Fruit fly (Drosophila melanogaster): Measurements from ENCODE around the gene Gr10b.

The Gr10b gene

DNA sequence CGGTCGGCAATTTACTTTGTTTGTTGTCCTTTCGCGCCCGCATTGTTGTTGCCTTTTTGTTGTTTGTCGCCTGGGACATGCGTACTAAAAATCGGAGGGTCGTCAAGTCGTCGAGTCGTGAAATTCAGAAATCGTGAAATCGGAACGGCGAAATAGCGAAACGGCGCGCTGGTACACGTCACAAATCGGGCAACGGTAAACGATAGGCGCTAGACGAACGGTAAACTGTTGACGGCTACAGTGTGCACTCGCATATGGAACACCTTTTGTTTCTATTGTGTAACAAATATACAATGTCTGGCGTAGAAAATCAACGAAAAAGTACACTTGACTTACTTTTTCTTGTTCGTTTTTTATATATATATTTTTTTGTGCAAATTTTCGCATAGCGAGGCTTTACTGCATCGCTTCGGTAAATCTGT, 29.0 kb downstream of the Gr10b start (continued):
- TF ChIP-seq jigr1 (GFP tag; IDR thresholded peaks at IDR 0.05) (peak; percentile 46; the same call in 1 of the 3 replicates), sim (GFP tag; IDR thresholded peaks at IDR 0.05) (no peak), CG2129 (GFP tag; IDR thresholded peaks at IDR 0.05; ENCODE audit: partially characterized antibody) (no peak), kni (GFP tag; optimal IDR thresholded peaks at IDR 0.05) (no peak), caup (GFP tag; optimal IDR thresholded peaks at IDR 0.05; ENCODE audit: severe bottlenecking) (peak; percentile 78), corto (GFP tag; optimal IDR thresholded peaks at IDR 0.05) (no peak), CG9215 (GFP tag; IDR thresholded peaks at IDR 0.05) (peak; percentile 77), CG9437 (GFP tag; optimal IDR thresholded peaks at IDR 0.05) (no peak), CG6683 (GFP tag; optimal IDR thresholded peaks at IDR 0.05) (peak; percentile 42), CG4707 (GFP tag; optimal IDR thresholded peaks at IDR 0.05) (no peak), CG4730 (GFP tag; IDR thresholded peaks at IDR 0.05) (peak; percentile 63; the same call in 1 of the 2 replicates), gfzf (GFP tag; optimal IDR thresholded peaks at IDR 0.05) (no peak), CG17186 (GFP tag; optimal IDR thresholded peaks at IDR 0.05) (no peak), CG11696 (GFP tag; IDR thresholded peaks at IDR 0.05) (peak; percentile 34; the same call in 1 of the 2 replicates), CG3407 (GFP tag; optimal IDR thresholded peaks at IDR 0.05) (no peak), Adf1 (GFP tag; IDR thresholded peaks at IDR 0.05) (peak; percentile 41; the same call in 1 of the 2 replicates), Drgx (GFP tag; IDR thresholded peaks at IDR 0.05) (peak; percentile 66), CG10147 (GFP tag; optimal IDR thresholded peaks at IDR 0.05) (peak; percentile 68), stwl (tag; optimal IDR thresholded peaks at IDR 0.05) (no peak), CG33213 (GFP tag; optimal IDR thresholded peaks at IDR 0.05) (no peak), seq (GFP tag; IDR thresholded peaks at IDR 0.05) (peak; percentile 75), Sin3A (optimal IDR thresholded peaks at IDR 0.05) (no peak), ab (GFP tag; optimal IDR thresholded peaks at IDR 0.05) (no peak), CG12391 (tag; optimal IDR thresholded peaks at IDR 0.05) (peak; percentile 51), CG17612 (GFP tag; IDR thresholded peaks at IDR 0.05) (peak; percentile 58), Dip3 (GFP tag; optimal IDR thresholded peaks at IDR 0.05) (peak; percentile 71), shn (GFP tag; optimal IDR thresholded peaks at IDR 0.05) (no peak), CG5245 (GFP tag; optimal IDR thresholded peaks at IDR 0.05) (no peak), CG1792 (GFP tag; optimal IDR thresholded peaks at IDR 0.05) (no peak), insv (GFP tag; optimal IDR thresholded peaks at IDR 0.05) (no peak), CG13894 (tag; optimal IDR thresholded peaks at IDR 0.05) (peak; percentile 81), CG2120 (GFP tag; optimal IDR thresholded peaks at IDR 0.05) (peak; percentile 90), CG1233 (GFP tag; optimal IDR thresholded peaks at IDR 0.05) (peak; percentile 53), chif (GFP tag; optimal IDR thresholded peaks at IDR 0.05) (peak in 1 of 2 experiments; percentile 26), peb (GFP tag; IDR thresholded peaks at IDR 0.05) (no peak), CG4820 (GFP tag; optimal IDR thresholded peaks at IDR 0.05) (peak; percentile 32), btn (GFP tag; optimal IDR thresholded peaks at IDR 0.05) (no peak), CG16815 (GFP tag; optimal IDR thresholded peaks at IDR 0.05) (peak; percentile 18), row (GFP tag; IDR thresholded peaks at IDR 0.05) (peak; percentile 87), Hmr (GFP tag; optimal IDR thresholded peaks at IDR 0.05) (peak; percentile 86), Ptx1 (GFP tag; IDR thresholded peaks at IDR 0.05) (peak; percentile 83), MESR4 (GFP tag; optimal IDR thresholded peaks at IDR 0.05) (no peak), CG12236 (GFP tag; optimal IDR thresholded peaks at IDR 0.05) (no peak), nom (GFP tag; optimal IDR thresholded peaks at IDR 0.05) (no peak), CG15479 (GFP tag; optimal IDR thresholded peaks at IDR 0.05) (no peak), NC2α (GFP tag; optimal IDR thresholded peaks at IDR 0.05) (no peak), z (GFP tag; IDR thresholded peaks at IDR 0.05) (no peak), GATAe (GFP tag; conservative IDR thresholded peaks at IDR 0.05) (0 out of 2 replicates have a peak, but pooled peaks have one; percentile 21), sqz (GFP tag; optimal IDR thresholded peaks at IDR 0.05) (peak; percentile 21), Eip74EF (GFP tag; optimal IDR thresholded peaks at IDR 0.05) (no peak), sna (GFP tag; IDR thresholded peaks at IDR 0.05; ENCODE audit: partially characterized antibody) (no peak)
